Worm (Caenorhabditis elegans) whole organism, young adult: ENCODE results near the gene air-1.

Experiments
- B0019.2 ChIP-seq: fragments of 200-800 bp; sonication (Bioruptor generic); conservative IDR thresholded peaks from 2 replicates; pipeline ENCODE4 v1.3.6; 2022; ENCODE audit warnings: missing genetic modification reagents, missing genetic modification characterization, missing compliant biosample characterization
- C06A6.2 ChIP-seq: fragments of 200-800 bp; sonication (Bioruptor generic); conservative IDR thresholded peaks from 2 replicates; pipeline ENCODE4 v1.3.6; 2022; ENCODE audit warnings: missing genetic modification characterization, missing compliant biosample characterization
- D2030.7 ChIP-seq: fragments of 200-800 bp; sonication (Bioruptor generic); IDR thresholded peaks from 2 replicates; pipeline ENCODE4 v1.3.6; 2022; ENCODE audit warnings: missing genetic modification reagents, missing genetic modification characterization, missing compliant biosample characterization
- F23B12.7 ChIP-seq: sonication (generic microtip); optimal IDR thresholded peaks from 2 replicates; lab custom pipeline; 2017; ENCODE audit warnings: missing genetic modification characterization, mild to moderate bottlenecking, missing compliant biosample characterization, antibody characterized with exemption, moderate library complexity; ENCODE audit not compliant: insufficient read depth
- F39B2.1 ChIP-seq: fragments of 200-800 bp; sonication (Bioruptor generic); IDR thresholded peaks from 2 replicates; pipeline ENCODE4 v1.3.6; 2022; ENCODE audit warnings: missing genetic modification reagents, missing genetic modification characterization, missing compliant biosample characterization
- Y53G8AR.9 ChIP-seq: fragments of 200-800 bp; sonication (Bioruptor generic); conservative IDR thresholded peaks from 2 replicates; pipeline ENCODE4 v1.3.6; 2022; ENCODE audit warnings: missing genetic modification reagents, missing genetic modification characterization, missing compliant biosample characterization
- Y67H2A.10 ChIP-seq: fragments of 200-800 bp; sonication (Bioruptor generic); conservative IDR thresholded peaks from 2 replicates; pipeline ENCODE4 v1.3.6; 2022; ENCODE audit warnings: missing genetic modification reagents, missing genetic modification characterization, missing compliant biosample characterization
- Y79H2A.3 ChIP-seq: fragments of 200-800 bp; sonication (Bioruptor generic); conservative IDR thresholded peaks from 2 replicates; pipeline ENCODE4 v1.3.6; 2022; ENCODE audit warnings: missing genetic modification reagents, missing genetic modification characterization, missing compliant biosample characterization
- Y95B8A.8 ChIP-seq: fragments of 200-800 bp; sonication (Bioruptor generic); IDR thresholded peaks from 2 replicates; pipeline ENCODE4 v1.3.6; 2022; ENCODE audit warnings: missing genetic modification reagents, missing genetic modification characterization, missing compliant biosample characterization
- akir-1 ChIP-seq: fragments of 200-800 bp; sonication (Bioruptor generic); optimal IDR thresholded peaks from 2 replicates; lab custom pipeline; 2018; ENCODE audit warnings: mild to moderate bottlenecking, missing genetic modification characterization, moderate library complexity, missing compliant biosample characterization
- ama-1 ChIP-seq, 3 experiments: fragments of 150-350 bp in 1 of 3; sonication (generic microtip) in 2 of 3; optimal IDR thresholded peaks; 2 replicates each; lab custom pipeline; 2014 to 2018; ENCODE audit warnings: missing biosample characterization in 2 of 3, missing genetic modification characterization in 2 of 3, missing genetic modification reagents in 2 of 3
- aptf-2 ChIP-seq: fragments of 200-800 bp; sonication (Bioruptor generic); conservative IDR thresholded peaks from 2 replicates; pipeline ENCODE4 v1.3.6; 2022; ENCODE audit warnings: missing genetic modification reagents, missing genetic modification characterization, missing compliant biosample characterization
- aptf-3 ChIP-seq: fragments of 200-800 bp; sonication (Bioruptor generic); IDR thresholded peaks from 2 replicates; pipeline ENCODE4 v1.3.6; 2022; ENCODE audit warnings: missing genetic modification characterization, missing compliant biosample characterization
- attf-3 ChIP-seq: fragments of 200-800 bp; sonication (Bioruptor generic); conservative IDR thresholded peaks from 2 replicates; pipeline ENCODE4 v1.3.6; 2022; ENCODE audit warnings: missing genetic modification reagents, missing genetic modification characterization, missing compliant biosample characterization
- bed-2 ChIP-seq: fragments of 200-800 bp; sonication (Bioruptor generic); IDR thresholded peaks from 2 replicates; pipeline ENCODE4 v1.3.6; 2022; ENCODE audit warnings: missing genetic modification reagents, missing genetic modification characterization, missing compliant biosample characterization
- ccch-3 ChIP-seq: fragments of 200-800 bp; sonication (Bioruptor generic); optimal IDR thresholded peaks from 2 replicates; lab custom pipeline; 2018; ENCODE audit warnings: mild to moderate bottlenecking, missing genetic modification characterization, missing compliant biosample characterization
- cebp-1 ChIP-seq, 2 experiments: fragments of 200-800 bp in 1 of 2; sonication (Bioruptor generic) in 1 of 2; sonication (generic microtip) in 1 of 2; IDR thresholded peaks in 1 of 2; optimal IDR thresholded peaks in 1 of 2; 2 replicates each; pipeline versions ENCODE4 v1.3.6 to Lab custom; 2017 to 2022; ENCODE audit warnings: missing compliant biosample characterization in 2 of 2, missing genetic modification characterization in 2 of 2, mild to moderate bottlenecking in 1 of 2, missing genetic modification reagents in 1 of 2, moderate library complexity in 1 of 2
- ceh-100 ChIP-seq: fragments of 200-800 bp; sonication (Bioruptor generic); IDR thresholded peaks from 2 replicates; pipeline ENCODE4 v1.3.6; 2022; ENCODE audit warnings: missing genetic modification reagents, missing genetic modification characterization, missing compliant biosample characterization
- ceh-91 ChIP-seq: fragments of 200-800 bp; sonication (Bioruptor generic); IDR thresholded peaks from 2 replicates; pipeline ENCODE4 v1.3.6; 2022; ENCODE audit warnings: missing genetic modification reagents, missing genetic modification characterization, missing compliant biosample characterization
- efl-1 ChIP-seq: fragments of 150-350 bp; optimal IDR thresholded peaks from 2 replicates; lab custom pipeline; 2014; ENCODE audit warnings: missing biosample characterization, missing genetic modification reagents, missing genetic modification characterization
- egl-18 ChIP-seq: fragments of 200-800 bp; sonication (Bioruptor generic); IDR thresholded peaks from 2 replicates; pipeline ENCODE4 v1.3.6; 2022; ENCODE audit warnings: missing genetic modification reagents, missing genetic modification characterization, missing compliant biosample characterization
- fkh-3 ChIP-seq: sonication (generic microtip); optimal IDR thresholded peaks from 2 replicates; lab custom pipeline; 2016; ENCODE audit warnings: mild to moderate bottlenecking, missing genetic modification characterization, missing compliant biosample characterization
- him-1 ChIP-seq: sonication (generic microtip); optimal IDR thresholded peaks from 2 replicates; lab custom pipeline; 2016; ENCODE audit warnings: missing genotype, missing genetic modification reagents, missing genetic modification characterization, missing compliant biosample characterization
- hlh-26 ChIP-seq: fragments of 200-800 bp; sonication (Bioruptor generic); conservative IDR thresholded peaks from 2 replicates; pipeline ENCODE4 v1.3.6; 2022; ENCODE audit warnings: missing genetic modification reagents, missing genetic modification characterization, missing compliant biosample characterization
- hmg-1.2 ChIP-seq: fragments of 200-800 bp; sonication (Bioruptor generic); IDR thresholded peaks from 2 replicates; pipeline ENCODE4 v1.3.6; 2022; ENCODE audit warnings: missing genetic modification reagents, missing genetic modification characterization, missing compliant biosample characterization
- hmg-20 ChIP-seq: fragments of 200-800 bp; sonication (Bioruptor generic); IDR thresholded peaks from 2 replicates; pipeline ENCODE4 v1.3.6; 2022; ENCODE audit warnings: missing genetic modification reagents, missing genetic modification characterization, missing compliant biosample characterization
- lin-26 ChIP-seq: fragments of 200-800 bp; sonication (Bioruptor generic); IDR thresholded peaks from 2 replicates; pipeline ENCODE4 v1.3.6; 2022; ENCODE audit warnings: missing genetic modification reagents, missing genetic modification characterization, missing compliant biosample characterization
- lsl-1 ChIP-seq: fragments of 200-800 bp; sonication (Bioruptor generic); optimal IDR thresholded peaks from 2 replicates; lab custom pipeline; 2018; ENCODE audit warnings: mild to moderate bottlenecking, missing genetic modification characterization, moderate library complexity, missing compliant biosample characterization
- madf-10 ChIP-seq: sonication (generic microtip); optimal IDR thresholded peaks from 2 replicates; lab custom pipeline; 2016; ENCODE audit warnings: mild to moderate bottlenecking, missing genetic modification characterization, missing compliant biosample characterization
- madf-6 ChIP-seq: fragments of 200-800 bp; sonication (Bioruptor generic); IDR thresholded peaks from 2 replicates; pipeline ENCODE4 v1.3.6; 2022; ENCODE audit warnings: missing genetic modification reagents, missing genetic modification characterization, missing compliant biosample characterization
- mcd-1 ChIP-seq: fragments of 200-800 bp; sonication (Bioruptor generic); IDR thresholded peaks from 2 replicates; pipeline ENCODE4 v1.3.6; 2022; ENCODE audit warnings: missing genetic modification reagents, missing genetic modification characterization, missing compliant biosample characterization
- mxl-1 ChIP-seq: sonication (generic microtip); optimal IDR thresholded peaks from 2 replicates; lab custom pipeline; 2016; ENCODE audit warnings: missing genetic modification characterization, missing compliant biosample characterization
- nhr-80 ChIP-seq: sonication (generic microtip); optimal IDR thresholded peaks from 2 replicates; lab custom pipeline; 2016; ENCODE audit warnings: missing genetic modification characterization, missing compliant biosample characterization
- nhr-90 ChIP-seq: sonication (generic microtip); optimal IDR thresholded peaks from 2 replicates; lab custom pipeline; 2016; ENCODE audit warnings: missing genotype, mild to moderate bottlenecking, missing genetic modification characterization, missing compliant biosample characterization
- rpc-1 ChIP-seq, 2 experiments: fragments of 150-350 bp in 1 of 2; sonication (generic microtip) in 1 of 2; optimal IDR thresholded peaks; 2 replicates each; lab custom pipeline; 2014 to 2018; ENCODE audit warnings: missing biosample characterization in 1 of 2, missing genetic modification characterization in 1 of 2, missing genetic modification reagents in 1 of 2, missing genotype in 1 of 2
- sea-2 ChIP-seq: fragments of 200-800 bp; sonication (Bioruptor generic); IDR thresholded peaks from 2 replicates; pipeline ENCODE4 v1.3.6; 2022; ENCODE audit warnings: missing genetic modification characterization, missing compliant biosample characterization
- snpc-4 ChIP-seq, 5 experiments: fragments of 150-350 bp in 1 of 5; sonication (generic microtip) in 4 of 5; optimal IDR thresholded peaks; 2 replicates each; lab custom pipeline; 2014 to 2018; ENCODE audit warnings: missing genetic modification characterization in 5 of 5, missing biosample characterization in 3 of 5, antibody characterized with exemption in 2 of 5, mild to moderate bottlenecking in 2 of 5, missing compliant biosample characterization in 2 of 5, missing genotype in 2 of 5, moderate library complexity in 2 of 5, missing genetic modification reagents in 1 of 5
- ztf-18 ChIP-seq: sonication (generic microtip); optimal IDR thresholded peaks from 2 replicates; lab custom pipeline; 2016; ENCODE audit warnings: missing genotype, mild to moderate bottlenecking, missing genetic modification characterization, missing compliant biosample characterization
- ztf-25 ChIP-seq: fragments of 200-800 bp; sonication (Bioruptor generic); IDR thresholded peaks from 2 replicates; pipeline ENCODE4 v1.3.6; 2022; ENCODE audit warnings: missing genetic modification reagents, missing genetic modification characterization, missing compliant biosample characterization
- ztf-26 ChIP-seq: sonication (generic microtip); optimal IDR thresholded peaks from 2 replicates; lab custom pipeline; 2017; ENCODE audit warnings: missing genetic modification characterization, missing compliant biosample characterization
- ztf-6 ChIP-seq: fragments of 200-800 bp; sonication (Bioruptor generic); IDR thresholded peaks from 2 replicates; pipeline ENCODE4 v1.3.6; 2022; ENCODE audit warnings: missing genetic modification reagents, missing genetic modification characterization, missing compliant biosample characterization

Gene air-1

ce11 chrV:8178914-8179542 lies 42.3 kb upstream of the air-1 start, which contains the start of gene srp-7 (continued):
- no peak for TF ChIP-seq madf-10 (tag; lab: Kevin White, UChicago)
- TF ChIP-seq fkh-3 (tag; lab: Kevin White, UChicago), result no peak
- TF ChIP-seq ceh-91 (GFP tag; lab: Robert Waterston, UW), result no peak
- TF ChIP-seq ccch-3 (GFP tag; lab: Kevin White, UChicago), result no peak
- peak; percentile 55; the same call in 1 of the 2 replicates for TF ChIP-seq lin-26 (GFP tag; lab: Robert Waterston, UW)
- TF ChIP-seq C06A6.2 (GFP tag; lab: Robert Waterston, UW), result 0 out of 2 replicates have a peak, but pooled peaks have one; percentile 20
- no peak for TF ChIP-seq Y53G8AR.9 (GFP tag; lab: Robert Waterston, UW)
- no peak for TF ChIP-seq akir-1 (GFP tag; lab: Kevin White, UChicago)
- TF ChIP-seq hlh-26, result no peak
- TF ChIP-seq efl-1 (GFP tag; lab: Kevin White, UChicago), result no peak
- no peak for TF ChIP-seq sea-2 (GFP tag; lab: Robert Waterston, UW)
- no peak for TF ChIP-seq F23B12.7
- peak; percentile 47; the same call in 1 of the 2 replicates for TF ChIP-seq D2030.7
- TF ChIP-seq madf-6 (GFP tag; lab: Robert Waterston, UW), result 0 out of 2 replicates have a peak, but pooled peaks have one; percentile 28
- TF ChIP-seq aptf-3 (GFP tag; lab: Robert Waterston, UW), result no peak
- TF ChIP-seq bed-2 (GFP tag; lab: Robert Waterston, UW), result no peak
- no peak for TF ChIP-seq ama-1 (optimal IDR thresholded peaks at IDR 0.05; lab: Kevin White, UChicago)
- no peak for TF ChIP-seq ama-1 (GFP tag; optimal IDR thresholded peaks at IDR 0.05; lab: Kevin White, UChicago)
- TF ChIP-seq ztf-18, result no peak
- no peak for TF ChIP-seq Y79H2A.3 (GFP tag; lab: Robert Waterston, UW)
- TF ChIP-seq snpc-4 (GFP tag; optimal IDR thresholded peaks at IDR 0.05; lab: Kevin White, UChicago), result no peak
- no peak for TF ChIP-seq snpc-4 (tag; optimal IDR thresholded peaks at IDR 0.05; lab: Kevin White, UChicago)
- no peak for TF ChIP-seq lsl-1 (GFP tag; lab: Kevin White, UChicago)
- peak; percentile 70; the same call in 1 of the 2 replicates for TF ChIP-seq hmg-1.2
- TF ChIP-seq him-1 (tag; lab: Kevin White, UChicago), result no peak
- TF ChIP-seq B0019.2 (GFP tag; lab: Robert Waterston, UW), result no peak
- TF ChIP-seq mcd-1 (GFP tag; lab: Robert Waterston, UW), result peak; percentile 84
- TF ChIP-seq egl-18 (GFP tag; lab: Robert Waterston, UW), result no peak
- peak; percentile 26 for TF ChIP-seq ztf-26 (tag; lab: Kevin White, UChicago)
- TF ChIP-seq nhr-90, result no peak
- no peak for TF ChIP-seq hmg-20 (GFP tag; lab: Robert Waterston, UW)
- TF ChIP-seq ztf-25, result 0 out of 2 replicates have a peak, but pooled peaks have one; percentile 44
- TF ChIP-seq mxl-1 (tag; lab: Kevin White, UChicago), result no peak
- peak; percentile 27 for TF ChIP-seq nhr-80 (tag; lab: Kevin White, UChicago)
- TF ChIP-seq ztf-6, result no peak
- TF ChIP-seq aptf-2, result no peak
- peak; percentile 75 for TF ChIP-seq cebp-1 (GFP tag; IDR thresholded peaks at IDR 0.05; lab: Robert Waterston, UW)
- no peak for TF ChIP-seq cebp-1 (tag; optimal IDR thresholded peaks at IDR 0.05; lab: Kevin White, UChicago)
- no peak for TF ChIP-seq rpc-1 (optimal IDR thresholded peaks at IDR 0.05; lab: Kevin White, UChicago)
- no peak for TF ChIP-seq rpc-1 (tag; optimal IDR thresholded peaks at IDR 0.05; lab: Kevin White, UChicago)
- TF ChIP-seq attf-3 (GFP tag; lab: Robert Waterston, UW), result peak; percentile 60
- TF ChIP-seq Y67H2A.10 (GFP tag; lab: Robert Waterston, UW), result 0 out of 2 replicates have a peak, but pooled peaks have one; percentile 24
- no peak for TF ChIP-seq Y95B8A.8 (GFP tag; lab: Robert Waterston, UW)
- TF ChIP-seq F39B2.1 (GFP tag; lab: Robert Waterston, UW), result no peak
- peak; percentile 89 for TF ChIP-seq ceh-100 (GFP tag; lab: Robert Waterston, UW)
